Fruit fly (Drosophila melanogaster) whole organism, embryonic: ENCODE results near the gene Gycbeta100B.

ENCODE experiments used
- Adf1 ChIP-seq: fragments of 200-800 bp; sonication (Bioruptor generic); IDR thresholded peaks from 2 replicates; pipeline ENCODE4 v1.3.6; 2022; ENCODE audit warnings: missing biosample characterization, missing genetic modification characterization
- Antp ChIP-seq: fragments of 200-800 bp; sonication (Bioruptor generic); optimal IDR thresholded peaks from 3 replicates; lab custom pipeline; 2016; ENCODE audit warnings: missing biosample characterization, missing genetic modification characterization
- BEAF-32 ChIP-seq: fragments of 200-800 bp; sonication (Bioruptor generic); optimal IDR thresholded peaks from 3 replicates; lab custom pipeline; 2017; ENCODE audit warnings: missing biosample characterization, missing genetic modification characterization, mild to moderate bottlenecking, moderate library complexity, missing genetic modification reagents
- CG10431 ChIP-seq: fragments of 200-800 bp; sonication (Bioruptor generic); optimal IDR thresholded peaks from 3 replicates; lab custom pipeline; 2018; ENCODE audit warnings: missing biosample characterization, mild to moderate bottlenecking, missing genetic modification characterization
- CG10979 ChIP-seq: fragments of 200-800 bp; sonication (Bioruptor generic); optimal IDR thresholded peaks from 2 replicates; lab custom pipeline; 2018; ENCODE audit warnings: missing biosample characterization, mild to moderate bottlenecking, missing genetic modification characterization, moderate library complexity
- CG12219 ChIP-seq: fragments of 200-800 bp; sonication (Bioruptor generic); optimal IDR thresholded peaks from 3 replicates; lab custom pipeline; 2018; ENCODE audit warnings: missing biosample characterization, mild to moderate bottlenecking, missing genetic modification characterization
- CG13775 ChIP-seq: fragments of 200-800 bp; sonication (Bioruptor generic); optimal IDR thresholded peaks from 3 replicates; lab custom pipeline; 2017; ENCODE audit warnings: missing biosample characterization, mild to moderate bottlenecking, missing genetic modification characterization
- CG1529 ChIP-seq: fragments of 200-800 bp; sonication (Bioruptor generic); optimal IDR thresholded peaks from 3 replicates; lab custom pipeline; 2018; ENCODE audit warnings: missing biosample characterization, missing genetic modification characterization
- CG15601 ChIP-seq: fragments of 200-800 bp; sonication (Bioruptor generic); optimal IDR thresholded peaks from 3 replicates; lab custom pipeline; 2019; ENCODE audit warnings: missing biosample characterization, mild to moderate bottlenecking, missing genetic modification characterization, moderate library complexity
- CG30403 ChIP-seq: fragments of 200-800 bp; sonication (Bioruptor generic); optimal IDR thresholded peaks from 3 replicates; lab custom pipeline; 2016; ENCODE audit warnings: missing biosample characterization, missing genetic modification characterization
- CG31365 ChIP-seq: fragments of 200-800 bp; sonication (Bioruptor generic); optimal IDR thresholded peaks from 2 replicates; lab custom pipeline; 2018; ENCODE audit warnings: missing biosample characterization, mild to moderate bottlenecking, missing genetic modification characterization
- CG34376 ChIP-seq: fragments of 200-800 bp; sonication (Bioruptor generic); optimal IDR thresholded peaks from 2 replicates; lab custom pipeline; 2018; ENCODE audit warnings: missing biosample characterization, mild to moderate bottlenecking, missing genetic modification characterization
- CG4424 ChIP-seq: fragments of 200-800 bp; sonication (Bioruptor generic); optimal IDR thresholded peaks from 3 replicates; lab custom pipeline; 2016; ENCODE audit warnings: missing biosample characterization, missing genetic modification characterization
- CG5953 ChIP-seq: fragments of 200-800 bp; sonication (Bioruptor generic); IDR thresholded peaks from 2 replicates; pipeline ENCODE4 v1.3.6; 2022; ENCODE audit warnings: missing biosample characterization, missing genetic modification characterization
- CG7271 ChIP-seq: fragments of 200-800 bp; sonication (Bioruptor generic); optimal IDR thresholded peaks from 2 replicates; lab custom pipeline; 2018; ENCODE audit warnings: missing biosample characterization, mild to moderate bottlenecking, missing genetic modification characterization, moderate library complexity
- CG7357 ChIP-seq: fragments of 200-800 bp; sonication (Bioruptor generic); IDR thresholded peaks from 3 replicates; pipeline ENCODE4 v1.3.6; 2022; ENCODE audit warnings: missing biosample characterization, missing genetic modification characterization
- CG7786 ChIP-seq: fragments of 200-800 bp; sonication (Bioruptor generic); optimal IDR thresholded peaks from 2 replicates; lab custom pipeline; 2016; ENCODE audit warnings: missing biosample characterization, missing genetic modification characterization
- CG7928 ChIP-seq: fragments of 200-800 bp; sonication (Bioruptor generic); optimal IDR thresholded peaks from 2 replicates; lab custom pipeline; 2017; ENCODE audit warnings: missing biosample characterization, mild to moderate bottlenecking, missing genetic modification characterization
- CG9727 ChIP-seq: fragments of 200-800 bp; sonication (Bioruptor generic); optimal IDR thresholded peaks from 3 replicates; lab custom pipeline; 2017; ENCODE audit warnings: missing biosample characterization, mild to moderate bottlenecking, missing genetic modification characterization
- CG9876 ChIP-seq: fragments of 200-800 bp; sonication (Bioruptor generic); optimal IDR thresholded peaks from 2 replicates; lab custom pipeline; 2016; ENCODE audit warnings: missing biosample characterization, missing genetic modification characterization
- Dp ChIP-seq: fragments of 200-800 bp; sonication (Bioruptor generic); optimal IDR thresholded peaks from 2 replicates; lab custom pipeline; 2018; ENCODE audit warnings: missing biosample characterization, mild to moderate bottlenecking, missing genetic modification characterization, moderate library complexity
- HLH54F ChIP-seq: fragments of 200-800 bp; sonication (Bioruptor generic); optimal IDR thresholded peaks from 3 replicates; lab custom pipeline; 2016; ENCODE audit warnings: missing biosample characterization, missing genetic modification characterization
- HmgD ChIP-seq: fragments of 200-800 bp; sonication (Bioruptor generic); optimal IDR thresholded peaks from 3 replicates; lab custom pipeline; 2016; ENCODE audit warnings: missing biosample characterization, missing genetic modification characterization
- Mes4 ChIP-seq: fragments of 200-800 bp; sonication (Bioruptor generic); optimal IDR thresholded peaks from 2 replicates; lab custom pipeline; 2016; ENCODE audit warnings: missing biosample characterization, missing genetic modification characterization
- Myb ChIP-seq: fragments of 200-800 bp; sonication (Bioruptor generic); optimal IDR thresholded peaks from 2 replicates; lab custom pipeline; 2016; ENCODE audit warnings: missing biosample characterization, missing genetic modification characterization
- Sry-δ ChIP-seq: fragments of 200-800 bp; sonication (Bioruptor generic); optimal IDR thresholded peaks from 2 replicates; lab custom pipeline; 2016; ENCODE audit warnings: missing biosample characterization, missing genetic modification characterization
- Stat92E ChIP-seq, 3 experiments: fragments of >200 bp in 2 of 3; fragments of 200-800 bp in 1 of 3; sonication (Bioruptor generic) in 1 of 3; optimal IDR thresholded peaks; 2 replicates each; lab custom pipeline; 2017 to 2019; ENCODE audit warnings: missing biosample characterization in 3 of 3, missing genetic modification characterization in 3 of 3, mild to moderate bottlenecking in 1 of 3, moderate library complexity in 1 of 3
- TFAM ChIP-seq: fragments of 200-800 bp; sonication (Bioruptor generic); optimal IDR thresholded peaks from 2 replicates; lab custom pipeline; 2017; ENCODE audit warnings: missing biosample characterization, missing genetic modification characterization, inconsistent platforms
- Trl ChIP-seq, 3 experiments: fragments of >200 bp in 2 of 3; fragments of 200-800 bp in 1 of 3; sonication (Bioruptor generic) in 1 of 3; optimal IDR thresholded peaks; 2 replicates in 1 of 3; 3 replicates in 2 of 3; lab custom pipeline; 2016 to 2017; ENCODE audit warnings: missing biosample characterization in 1 of 3, missing genetic modification characterization in 1 of 3
- Xbp1 ChIP-seq: fragments of 200-800 bp; sonication (Bioruptor generic); optimal IDR thresholded peaks from 3 replicates; lab custom pipeline; 2016; ENCODE audit warnings: missing biosample characterization, mild to moderate bottlenecking, missing genetic modification characterization
- abd-A ChIP-seq: fragments of 200-800 bp; sonication (Bioruptor generic); optimal IDR thresholded peaks from 3 replicates; lab custom pipeline; 2019; ENCODE audit warnings: missing biosample characterization, mild to moderate bottlenecking, missing genetic modification characterization, moderate library complexity
- ash1 ChIP-seq: fragments of 200-800 bp; sonication (Bioruptor generic); optimal IDR thresholded peaks from 2 replicates; lab custom pipeline; 2018; ENCODE audit warnings: missing biosample characterization, mild to moderate bottlenecking, missing genetic modification characterization
- bigmax ChIP-seq: fragments of 200-800 bp; sonication (Bioruptor generic); optimal IDR thresholded peaks from 2 replicates; lab custom pipeline; 2018; ENCODE audit warnings: missing biosample characterization, mild to moderate bottlenecking, missing genetic modification characterization
- cwo ChIP-seq: fragments of 200-800 bp; sonication (Bioruptor generic); optimal IDR thresholded peaks from 3 replicates; lab custom pipeline; 2017; ENCODE audit warnings: missing biosample characterization, missing genetic modification characterization, mild to moderate bottlenecking, moderate library complexity, missing genetic modification reagents
- emc ChIP-seq: fragments of 200-800 bp; sonication (Bioruptor generic); optimal IDR thresholded peaks from 2 replicates; lab custom pipeline; 2016; ENCODE audit warnings: missing biosample characterization, missing genetic modification characterization
- ewg ChIP-seq: fragments of 200-800 bp; sonication (Bioruptor generic); optimal IDR thresholded peaks from 3 replicates; lab custom pipeline; 2017; ENCODE audit warnings: mild to moderate bottlenecking, missing biosample characterization, missing genetic modification reagents, missing genetic modification characterization
- fd102C ChIP-seq: fragments of 200-800 bp; sonication (Bioruptor generic); optimal IDR thresholded peaks from 2 replicates; lab custom pipeline; 2018; ENCODE audit warnings: missing biosample characterization, mild to moderate bottlenecking, missing genetic modification characterization, moderate library complexity
- fd3F ChIP-seq: fragments of 200-800 bp; sonication (Bioruptor generic); optimal IDR thresholded peaks from 2 replicates; lab custom pipeline; 2018; ENCODE audit warnings: missing biosample characterization, mild to moderate bottlenecking, missing genetic modification characterization, moderate library complexity
- her ChIP-seq: fragments of 200-800 bp; sonication (Bioruptor generic); optimal IDR thresholded peaks from 2 replicates; lab custom pipeline; 2016; ENCODE audit warnings: missing biosample characterization, missing genetic modification characterization
- nerfin-2 ChIP-seq: fragments of 200-800 bp; sonication (Bioruptor generic); IDR thresholded peaks from 2 replicates; pipeline ENCODE4 v1.3.6; 2022; ENCODE audit warnings: missing biosample characterization, missing genetic modification characterization; ENCODE audit not compliant: partially characterized antibody
- nmo ChIP-seq: fragments of 200-800 bp; sonication (Bioruptor generic); optimal IDR thresholded peaks from 2 replicates; lab custom pipeline; 2018; ENCODE audit warnings: missing biosample characterization, mild to moderate bottlenecking, missing genetic modification characterization, moderate library complexity
- oc ChIP-seq: fragments of 200-800 bp; sonication (Bioruptor generic); optimal IDR thresholded peaks from 2 replicates; lab custom pipeline; 2018; ENCODE audit warnings: missing biosample characterization, mild to moderate bottlenecking, missing genetic modification characterization, moderate library complexity
- odd ChIP-seq: fragments of 200-800 bp; sonication (Bioruptor generic); optimal IDR thresholded peaks from 2 replicates; lab custom pipeline; 2017; ENCODE audit warnings: missing biosample characterization, mild to moderate bottlenecking, missing genetic modification characterization
- pb ChIP-seq: fragments of 200-800 bp; sonication (Bioruptor generic); optimal IDR thresholded peaks from 3 replicates; lab custom pipeline; 2016; ENCODE audit warnings: missing biosample characterization, missing genetic modification characterization
- prd ChIP-seq, 3 experiments: fragments of >200 bp in 2 of 3; fragments of 200-800 bp in 1 of 3; sonication (Bioruptor generic) in 1 of 3; optimal IDR thresholded peaks in 2 of 3; IDR thresholded peaks in 1 of 3; 2 replicates in 2 of 3; 3 replicates in 1 of 3; pipeline versions ENCODE4 v1.3.6 to Lab custom; 2017 to 2022; ENCODE audit warnings: missing biosample characterization in 1 of 3, missing genetic modification characterization in 1 of 3
- salm ChIP-seq: fragments of 200-800 bp; sonication (Bioruptor generic); optimal IDR thresholded peaks from 2 replicates; lab custom pipeline; 2018; ENCODE audit warnings: missing biosample characterization, mild to moderate bottlenecking, missing genetic modification characterization
- slp2 ChIP-seq: fragments of 200-800 bp; sonication (Bioruptor generic); optimal IDR thresholded peaks from 2 replicates; lab custom pipeline; 2016; ENCODE audit warnings: missing biosample characterization, missing genetic modification characterization
- stwl ChIP-seq: fragments of 200-800 bp; sonication (Bioruptor generic); optimal IDR thresholded peaks from 3 replicates; lab custom pipeline; 2018; ENCODE audit warnings: missing biosample characterization, mild to moderate bottlenecking, missing genetic modification characterization, moderate library complexity
- tx ChIP-seq: fragments of 200-800 bp; sonication (Bioruptor generic); optimal IDR thresholded peaks from 2 replicates; lab custom pipeline; 2016; ENCODE audit warnings: missing biosample characterization, missing genetic modification characterization

Gene Gycbeta100B

dm6 chr3R:31215830-31216229 is 81.6 kb downstream of the Gycbeta100B start, which contains the start of gene CG15561 (continued):
- TF ChIP-seq CG5953 (GFP tag; lab: Robert Waterston, UW) (no peak), fd3F (peak; percentile 5), HmgD (GFP tag; lab: Kevin White, UChicago) (peak; percentile 0), Stat92E (GFP tag; optimal IDR thresholded peaks at IDR 0.05; lab: Kevin White, UChicago) (peak in 1 of 3 experiments; percentile 31), Dp (peak; percentile 98), ash1 (GFP tag; lab: Kevin White, UChicago) (peak; percentile 16), CG34376 (peak; percentile 40), her (GFP tag; lab: Kevin White, UChicago) (peak; percentile 43), CG31365 (tag; lab: Kevin White, UChicago) (no peak), CG4424 (no peak), CG13775 (GFP tag; lab: Kevin White, UChicago) (peak; percentile 6), CG7271 (tag; lab: Kevin White, UChicago) (peak; percentile 39), tx (GFP tag; lab: Kevin White, UChicago) (peak; percentile 20), CG1529 (GFP tag; lab: Kevin White, UChicago) (peak; percentile 34), odd (no peak), fd102C (GFP tag; lab: Kevin White, UChicago) (peak; percentile 13), slp2 (GFP tag; lab: Kevin White, UChicago) (peak; percentile 15), CG10979 (peak; percentile 30), prd (optimal IDR thresholded peaks at IDR 0.05; lab: Kevin White, UChicago) (no peak), prd (GFP tag; IDR thresholded peaks at IDR 0.05; lab: Robert Waterston, UW) (no peak), nmo (GFP tag; lab: Kevin White, UChicago) (peak; percentile 49), pb (GFP tag; lab: Kevin White, UChicago) (peak; percentile 48), TFAM (no peak), CG30403 (GFP tag; lab: Kevin White, UChicago) (peak; percentile 44), Antp (GFP tag; lab: Kevin White, UChicago) (peak; percentile 26), Trl (optimal IDR thresholded peaks at IDR 0.05; lab: Kevin White, UChicago) (no peak), Trl (GFP tag; optimal IDR thresholded peaks at IDR 0.05; lab: Kevin White, UChicago) (peak; percentile 32), BEAF-32 (GFP tag; lab: Kevin White, UChicago) (peak; percentile 72), CG12219 (GFP tag; lab: Kevin White, UChicago) (no peak), ewg (GFP tag; lab: Kevin White, UChicago) (peak; percentile 20), Mes4 (GFP tag; lab: Kevin White, UChicago) (peak; percentile 47), CG10431 (GFP tag; lab: Kevin White, UChicago) (peak; percentile 31), Xbp1 (GFP tag; lab: Kevin White, UChicago) (peak; percentile 30), stwl (tag; lab: Kevin White, UChicago) (peak; percentile 81), emc (GFP tag; lab: Kevin White, UChicago) (peak; percentile 22), Myb (GFP tag; lab: Kevin White, UChicago) (peak; percentile 56), HLH54F (GFP tag; lab: Kevin White, UChicago) (peak; percentile 46), abd-A (tag; lab: Kevin White, UChicago) (no peak), cwo (GFP tag; lab: Kevin White, UChicago) (peak; percentile 95), CG9876 (GFP tag; lab: Kevin White, UChicago) (peak; percentile 27), oc (tag; lab: Kevin White, UChicago) (no peak), CG15601 (no peak), nerfin-2 (GFP tag; lab: Robert Waterston, UW) (no peak), CG7786 (GFP tag; lab: Kevin White, UChicago) (peak; percentile 32), bigmax (GFP tag; lab: Kevin White, UChicago) (peak; percentile 67), salm (peak; percentile 35), Sry-δ (GFP tag; lab: Kevin White, UChicago) (peak; percentile 96), CG7928 (GFP tag; lab: Kevin White, UChicago) (peak; percentile 69), CG7357 (no peak), Adf1 (no peak), CG9727 (GFP tag; lab: Kevin White, UChicago) (peak; percentile 37)
